Fruit fly (Drosophila melanogaster) S2 (cell line): Measurements from ENCODE around the gene CG14811.

Experiments
- CG8478 ChIP-seq: fragments of >200 bp; optimal IDR thresholded peaks from 2 replicates; lab custom pipeline; 2018
- CTCF ChIP-seq, 2 experiments: fragments of >200 bp; optimal IDR thresholded peaks; 2 replicates each; lab custom pipeline; 2018

Gene CG14811

DNA sequence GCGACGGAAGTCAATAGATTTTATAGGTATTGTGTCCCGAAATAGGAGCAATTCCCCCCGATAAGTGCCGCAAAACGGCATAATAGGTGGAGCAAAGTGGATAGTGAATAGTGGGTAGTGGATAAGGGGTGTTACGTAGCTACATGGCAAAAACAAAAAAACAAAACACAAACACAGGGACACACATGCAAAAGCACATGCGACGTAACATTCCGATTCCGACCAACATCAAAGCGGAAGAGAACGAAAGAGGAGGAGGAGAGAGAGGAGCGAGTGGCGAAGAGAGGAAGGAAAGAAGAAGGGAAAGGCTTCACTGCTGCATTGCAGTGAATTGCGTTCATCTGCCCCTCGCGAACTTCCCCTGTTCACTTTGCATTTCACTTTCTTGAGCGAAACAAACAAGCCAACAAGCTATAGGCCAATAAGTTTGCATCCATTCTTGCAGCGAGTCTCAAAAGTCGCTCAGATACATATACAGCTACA, 47.8 kb downstream of the CG14811 start:
- TF ChIP-seq CG8478 (lab: Kevin White, UChicago), result no peak
- TF ChIP-seq CTCF (optimal IDR thresholded peaks at IDR 0.05; lab: Kevin White, UChicago), result no peak

DNA sequence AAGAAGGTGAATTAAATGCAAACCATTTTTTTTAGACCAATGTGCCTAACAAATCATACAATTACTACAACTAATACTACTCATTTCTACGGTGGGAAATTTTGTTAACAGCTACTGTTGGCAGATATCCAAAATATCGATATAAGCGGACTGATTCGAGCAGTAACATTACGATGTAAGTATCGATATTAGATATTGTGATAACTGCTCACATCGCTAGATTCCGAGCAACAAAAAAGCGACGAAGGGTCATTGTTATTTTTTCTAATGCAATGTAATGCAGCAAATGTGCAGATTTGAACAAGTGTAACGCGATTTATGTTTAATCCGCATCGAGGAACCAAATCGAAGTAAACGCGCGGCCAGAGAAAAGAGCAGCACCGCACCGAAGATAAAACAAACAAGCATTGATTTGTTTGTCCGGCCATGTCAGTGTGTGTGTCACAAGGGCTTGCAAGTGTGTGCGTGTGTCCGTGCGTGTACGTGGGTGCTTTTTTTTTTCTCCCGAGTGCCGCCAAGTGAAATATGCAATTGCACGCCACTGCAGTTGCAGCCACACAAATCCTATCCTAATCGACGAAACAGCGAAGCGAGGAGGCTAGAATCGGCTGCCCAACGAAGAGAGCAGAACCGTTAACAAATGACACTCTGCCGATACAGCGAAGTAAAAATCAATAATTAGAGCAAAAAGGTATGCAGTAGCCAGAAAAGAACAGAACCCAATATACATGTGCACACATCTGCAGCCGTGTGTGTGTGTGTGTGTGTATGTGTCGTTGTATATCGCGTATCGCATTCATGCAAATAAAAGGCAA, 48.4 kb downstream of the CG14811 start, which contains the start of the genes prage and Adar:
Gene prage (plus strand): TSS at position 188 of the 815 bp plus-strand sequence.
Gene Adar (plus strand): TSS at position 194 of the 815 bp plus-strand sequence.
- TF ChIP-seq CG8478 (lab: Kevin White, UChicago) (no peak), CTCF (optimal IDR thresholded peaks at IDR 0.05; lab: Kevin White, UChicago) (no peak)

DNA sequence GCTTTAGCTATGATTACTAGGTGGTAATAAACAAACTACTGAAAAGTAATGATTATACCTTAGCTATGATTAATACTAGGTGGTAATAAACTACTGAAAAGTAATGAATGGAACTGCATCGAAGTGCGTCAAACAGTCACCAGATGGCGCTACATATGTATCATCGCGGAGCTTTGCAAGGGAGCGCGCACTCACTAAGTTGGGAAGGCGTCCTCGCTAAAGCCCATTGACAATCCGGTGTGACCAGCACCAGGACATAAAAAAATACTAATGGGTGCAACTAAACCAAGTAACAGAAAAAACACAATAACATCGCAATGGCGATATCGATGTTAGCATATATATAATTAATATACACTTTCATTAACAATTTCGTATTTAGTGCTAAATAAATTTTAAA, 49.6 kb downstream of the CG14811 start:
- TF ChIP-seq CTCF (optimal IDR thresholded peaks at IDR 0.05; lab: Kevin White, UChicago) (peak; percentile 95 to 97), CG8478 (lab: Kevin White, UChicago) (no peak)
